Worm (Caenorhabditis elegans) whole organism, L1 larva: ENCODE data around the gene C50H2.5.
A peak's percentile ranks its signal among the peaks of the same experiment; 100 is the strongest.

Experiments
- F16B12.6 ChIP-seq: fragments of 150-350 bp; optimal IDR thresholded peaks from 2 replicates; lab custom pipeline; 2014; ENCODE audit warnings: missing biosample characterization, missing genetic modification characterization
- aha-1 ChIP-seq: fragments of 150-350 bp; optimal IDR thresholded peaks from 2 replicates; lab custom pipeline; 2014; ENCODE audit warnings: missing biosample characterization, missing genetic modification characterization
- blmp-1 ChIP-seq: fragments of 150-350 bp; optimal IDR thresholded peaks from 2 replicates; lab custom pipeline; 2014; ENCODE audit warnings: missing biosample characterization, missing genetic modification characterization
- ceh-90 ChIP-seq: sonication (generic microtip); optimal IDR thresholded peaks from 2 replicates; lab custom pipeline; 2016; ENCODE audit warnings: missing genetic modification characterization, missing compliant biosample characterization
- dsc-1 ChIP-seq: sonication (generic microtip); optimal IDR thresholded peaks from 2 replicates; lab custom pipeline; 2016; ENCODE audit warnings: mild to moderate bottlenecking, missing genetic modification characterization, missing compliant biosample characterization
- efl-1 ChIP-seq, 4 experiments: fragments of 150-350 bp; optimal IDR thresholded peaks in 3 of 4; peaks in 1 of 4; 1 replicate in 1 of 4; 2 replicates in 3 of 4; lab custom pipeline; 2014; ENCODE audit warnings: missing biosample characterization in 2 of 4, missing genetic modification characterization in 2 of 4, missing genetic modification reagents in 2 of 4
- egl-27 ChIP-seq, 2 experiments: fragments of 150-350 bp in 1 of 2; sonication (generic microtip); optimal IDR thresholded peaks; 3 replicates each; lab custom pipeline; 2017 to 2018; ENCODE audit warnings: missing biosample characterization in 2 of 2, missing genetic modification characterization in 2 of 2, missing genetic modification reagents in 2 of 2
- elt-2 ChIP-seq: sonication (generic microtip); optimal IDR thresholded peaks from 2 replicates; lab custom pipeline; 2016; ENCODE audit warnings: missing genetic modification characterization, mild to moderate bottlenecking, inconsistent platforms, missing compliant biosample characterization, missing genetic modification reagents
- elt-3 ChIP-seq, 6 experiments: fragments of 150-350 bp in 1 of 6; sonication (generic microtip); optimal IDR thresholded peaks; 2 replicates each; lab custom pipeline; 2017 to 2018; ENCODE audit warnings: missing biosample characterization in 6 of 6, missing genetic modification characterization in 6 of 6, inconsistent platforms in 1 of 6
- fkh-4 ChIP-seq: sonication (generic microtip); optimal IDR thresholded peaks from 2 replicates; lab custom pipeline; 2016; ENCODE audit warnings: missing compliant biosample characterization, missing genetic modification characterization, borderline replicate concordance
- fkh-8 ChIP-seq: sonication (generic microtip); optimal IDR thresholded peaks from 2 replicates; lab custom pipeline; 2016; ENCODE audit warnings: mild to moderate bottlenecking, missing genetic modification characterization, missing compliant biosample characterization
- fos-1 ChIP-seq: fragments of 150-350 bp; optimal IDR thresholded peaks from 2 replicates; lab custom pipeline; 2014; ENCODE audit warnings: missing biosample characterization, missing genetic modification characterization
- grh-1 ChIP-seq: fragments of 200-800 bp; sonication (Bioruptor generic); IDR thresholded peaks from 2 replicates; pipeline ENCODE4 v1.3.6; 2022; ENCODE audit warnings: missing genetic modification reagents, missing genetic modification characterization, missing compliant biosample characterization
- isw-1 ChIP-seq: fragments of 200-800 bp; sonication (Bioruptor generic); IDR thresholded peaks from 2 replicates; pipeline ENCODE4 v1.3.6; 2022; ENCODE audit warnings: missing genetic modification characterization, missing compliant biosample characterization
- jun-1 ChIP-seq: fragments of 150-350 bp; optimal IDR thresholded peaks from 2 replicates; lab custom pipeline; 2014; ENCODE audit warnings: missing biosample characterization, missing genetic modification reagents, missing genetic modification characterization
- lin-14 ChIP-seq: fragments of 200-800 bp; sonication (Bioruptor generic); optimal IDR thresholded peaks from 2 replicates; lab custom pipeline; 2018; ENCODE audit warnings: mild to moderate bottlenecking, missing genetic modification characterization, moderate library complexity, missing compliant biosample characterization
- lsy-2 ChIP-seq, 2 experiments: fragments of 150-350 bp; optimal IDR thresholded peaks; 2 replicates each; lab custom pipeline; 2014; ENCODE audit warnings: missing biosample characterization in 2 of 2, missing genetic modification characterization in 2 of 2
- mep-1 ChIP-seq: fragments of 150-350 bp; optimal IDR thresholded peaks from 2 replicates; lab custom pipeline; 2014; ENCODE audit warnings: missing biosample characterization, missing genetic modification characterization
- nhr-19 ChIP-seq: fragments of 200-800 bp; sonication (Bioruptor generic); conservative IDR thresholded peaks from 2 replicates; pipeline ENCODE4 v1.3.6; 2022; ENCODE audit warnings: missing genetic modification characterization, missing compliant biosample characterization
- nhr-20 ChIP-seq: sonication (generic microtip); optimal IDR thresholded peaks from 2 replicates; lab custom pipeline; 2016; ENCODE audit warnings: mild to moderate bottlenecking, missing genetic modification characterization, missing compliant biosample characterization
- nhr-28 ChIP-seq: fragments of 150-350 bp; optimal IDR thresholded peaks from 2 replicates; lab custom pipeline; 2014; ENCODE audit warnings: missing biosample characterization, missing genetic modification characterization
- nhr-47 ChIP-seq: sonication (generic microtip); optimal IDR thresholded peaks from 2 replicates; lab custom pipeline; 2016; ENCODE audit warnings: mild to moderate bottlenecking, missing genetic modification characterization, moderate library complexity, missing compliant biosample characterization
- nhr-71 ChIP-seq: sonication (generic microtip); optimal IDR thresholded peaks from 2 replicates; lab custom pipeline; 2016; ENCODE audit warnings: mild to moderate bottlenecking, missing genetic modification characterization, moderate library complexity, missing compliant biosample characterization
- nhr-77 ChIP-seq: fragments of 150-350 bp; optimal IDR thresholded peaks from 2 replicates; lab custom pipeline; 2014; ENCODE audit warnings: missing biosample characterization, missing genetic modification characterization
- nhr-85 ChIP-seq: sonication (generic microtip); peaks from one replicate; lab custom pipeline; 2016; ENCODE audit warnings: missing genetic modification characterization, inconsistent platforms, missing compliant biosample characterization
- pax-3 ChIP-seq: fragments of 200-800 bp; sonication (Bioruptor generic); optimal IDR thresholded peaks from 2 replicates; lab custom pipeline; 2018; ENCODE audit warnings: mild to moderate bottlenecking, missing genetic modification characterization, moderate library complexity, missing compliant biosample characterization
- rnt-1 ChIP-seq: sonication (generic microtip); optimal IDR thresholded peaks from 2 replicates; lab custom pipeline; 2016; ENCODE audit warnings: mild to moderate bottlenecking, missing genetic modification characterization, moderate library complexity, missing compliant biosample characterization
- snu-23 ChIP-seq: sonication (generic microtip); optimal IDR thresholded peaks from 2 replicates; lab custom pipeline; 2016; ENCODE audit warnings: missing genetic modification characterization, missing compliant biosample characterization
- sox-4 ChIP-seq: sonication (generic microtip); optimal IDR thresholded peaks from 2 replicates; lab custom pipeline; 2016; ENCODE audit warnings: missing genetic modification characterization, missing compliant biosample characterization
- sptf-1 ChIP-seq: fragments of 150-350 bp; optimal IDR thresholded peaks from 2 replicates; lab custom pipeline; 2014; ENCODE audit warnings: missing biosample characterization, missing genetic modification characterization
- swsn-7 ChIP-seq: sonication (generic microtip); optimal IDR thresholded peaks from 2 replicates; lab custom pipeline; 2016; ENCODE audit warnings: missing genetic modification characterization, missing compliant biosample characterization
- tbx-2 ChIP-seq: sonication (generic microtip); optimal IDR thresholded peaks from 2 replicates; lab custom pipeline; 2016; ENCODE audit warnings: missing genetic modification characterization, missing compliant biosample characterization
- unc-62 ChIP-seq: fragments of 150-350 bp; optimal IDR thresholded peaks from 2 replicates; lab custom pipeline; 2014; ENCODE audit warnings: missing biosample characterization, missing genetic modification reagents, missing genetic modification characterization
- xbp-1 ChIP-seq: sonication (generic microtip); optimal IDR thresholded peaks from 2 replicates; lab custom pipeline; 2016; ENCODE audit warnings: missing genetic modification characterization, missing compliant biosample characterization
- zag-1 ChIP-seq: fragments of 150-350 bp; optimal IDR thresholded peaks from 2 replicates; lab custom pipeline; 2014; ENCODE audit warnings: missing biosample characterization, missing genetic modification characterization
- zip-4 ChIP-seq: fragments of 200-800 bp; sonication (Bioruptor generic); optimal IDR thresholded peaks from 2 replicates; lab custom pipeline; 2018; ENCODE audit warnings: mild to moderate bottlenecking, missing genetic modification characterization, moderate library complexity, missing compliant biosample characterization
- ztf-4 ChIP-seq: fragments of 150-350 bp; optimal IDR thresholded peaks from 2 replicates; lab custom pipeline; 2014; ENCODE audit warnings: missing biosample characterization, missing genetic modification characterization

The C50H2.5 gene

DNA sequence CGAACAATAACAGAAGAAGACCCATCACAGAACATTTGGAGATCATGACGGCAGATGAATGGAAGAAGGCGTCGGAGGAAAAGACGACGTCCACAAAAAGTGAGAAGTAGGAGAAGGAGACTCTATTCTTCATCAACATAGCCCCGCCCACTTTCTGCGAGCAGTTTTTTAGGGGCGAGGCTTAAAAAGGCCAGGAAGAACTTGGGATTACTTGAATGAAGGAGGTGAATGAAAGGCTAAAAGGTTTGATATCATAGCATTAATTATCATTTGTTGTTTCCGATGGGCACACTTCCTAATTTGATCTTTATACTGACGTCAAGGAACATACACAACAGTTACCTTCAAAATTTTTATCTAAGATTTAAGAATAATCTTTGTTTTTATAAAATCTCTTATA lies 30.3 kb downstream of the C50H2.5 start, which contains the start of gene nlp-58:
nlp-58 (minus strand) TSS at position 101 of the 400 bp plus-strand sequence.
- TF ChIP-seq ztf-4 = no peak
- no peak for TF ChIP-seq fkh-8 (tag; lab: Kevin White, UChicago)
- TF ChIP-seq mep-1 = no peak
- no peak for TF ChIP-seq zip-4 (GFP tag; lab: Kevin White, UChicago)

ce11 chrV:9950861-9951260 lies 32.4 kb downstream of the C50H2.5 start, which contains the start of gene ttr-46:
ttr-46 (plus strand) TSS chrV:9951233.
- no peak for TF ChIP-seq pax-3 (tag; lab: Kevin White, UChicago)
- no peak for TF ChIP-seq aha-1
- no peak for TF ChIP-seq efl-1 (optimal IDR thresholded peaks at IDR 0.05; lab: Kevin White, UChicago)
- peak in 1 of 2 experiments; percentile 86 for TF ChIP-seq efl-1 (GFP tag; optimal IDR thresholded peaks at IDR 0.05 in 1 of 2; lab: Kevin White, UChicago)
- TF ChIP-seq isw-1 (GFP tag; lab: Robert Waterston, UW) = no peak
- TF ChIP-seq elt-2 (tag; lab: Kevin White, UChicago) = peak; percentile 7

ce11 chrV:9952396-9952795 lies 33.9 kb downstream of the C50H2.5 start, which contains the start of gene mam-5:
mam-5 (plus strand) TSS chrV:9952699.
- no peak for TF ChIP-seq efl-1 (optimal IDR thresholded peaks at IDR 0.05; lab: Kevin White, UChicago)
- TF ChIP-seq efl-1 (GFP tag; optimal IDR thresholded peaks at IDR 0.05 in 1 of 2; lab: Kevin White, UChicago) = peak in 1 of 2 experiments; percentile 24
- TF ChIP-seq zag-1 (tag; lab: Kevin White, UChicago) = no peak
- TF ChIP-seq F16B12.6 (tag; lab: Kevin White, UChicago) = no peak
- no peak for TF ChIP-seq nhr-77
- TF ChIP-seq nhr-28 (tag; lab: Kevin White, UChicago) = no peak
- no peak for TF ChIP-seq elt-3 (tag; optimal IDR thresholded peaks at IDR 0.05; lab: Kevin White, UChicago)
- no peak for TF ChIP-seq nhr-20 (tag; lab: Kevin White, UChicago)
- TF ChIP-seq zip-4 (GFP tag; lab: Kevin White, UChicago) = no peak
- peak; percentile 53 for TF ChIP-seq blmp-1 (tag; lab: Kevin White, UChicago)
- no peak for TF ChIP-seq nhr-47
- no peak for TF ChIP-seq lin-14
- TF ChIP-seq fos-1 (tag; lab: Kevin White, UChicago) = no peak
- TF ChIP-seq, all 84 proteins: peak for 2

DNA sequence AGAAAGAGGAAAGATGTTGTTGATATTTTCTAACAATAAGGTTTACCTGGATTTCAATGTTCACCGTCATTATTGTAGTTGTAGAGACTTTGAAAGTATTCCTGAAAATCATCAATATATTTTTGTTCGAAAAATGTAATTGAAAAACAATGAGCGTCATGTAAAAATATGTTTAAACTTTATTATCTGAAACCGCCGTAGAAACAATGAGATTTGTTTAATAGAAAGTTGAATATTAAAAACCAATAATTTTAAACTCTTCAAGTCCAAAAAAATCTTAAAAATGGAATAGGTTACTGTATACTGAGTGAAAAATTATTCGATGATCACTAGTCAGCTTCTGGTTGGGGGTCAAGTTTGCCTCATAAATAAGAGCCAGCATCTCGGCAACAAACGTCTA lies 39.7 kb downstream of the C50H2.5 start, which contains the start of gene anmt-3:
anmt-3 (minus strand) TSS at position 101 of the 400 bp plus-strand sequence.
- no peak for TF ChIP-seq nhr-47
- no peak for TF ChIP-seq unc-62 (GFP tag; lab: Kevin White, UChicago)
- TF ChIP-seq grh-1 (GFP tag; lab: Robert Waterston, UW) = no peak
- TF ChIP-seq sptf-1 (tag; lab: Kevin White, UChicago) = no peak
- no peak for TF ChIP-seq nhr-85 (tag; lab: Kevin White, UChicago)
- TF ChIP-seq nhr-19 (GFP tag; lab: Robert Waterston, UW) = no peak
- no peak for TF ChIP-seq efl-1 (optimal IDR thresholded peaks at IDR 0.05; lab: Kevin White, UChicago)
- TF ChIP-seq efl-1 (GFP tag; optimal IDR thresholded peaks at IDR 0.05 in 1 of 2; lab: Kevin White, UChicago) = peak in 1 of 2 experiments; percentile 25

- TF ChIP-seq grh-1 (GFP tag; lab: Robert Waterston, UW) = no peak
- TF ChIP-seq nhr-19 (GFP tag; lab: Robert Waterston, UW) = peak; percentile 46
- TF ChIP-seq tbx-2 (tag; lab: Kevin White, UChicago) = peak; percentile 56
- TF ChIP-seq fkh-4 = no peak
- TF ChIP-seq dsc-1 (tag; lab: Kevin White, UChicago) = peak; percentile 36
- TF ChIP-seq swsn-7 (tag; lab: Kevin White, UChicago) = no peak
- no peak for TF ChIP-seq egl-27 (tag; optimal IDR thresholded peaks at IDR 0.05; lab: Kevin White, UChicago)
- TF ChIP-seq sptf-1 (tag; lab: Kevin White, UChicago) = no peak
- TF ChIP-seq snu-23 = peak; percentile 50
- TF ChIP-seq xbp-1 (tag; lab: Kevin White, UChicago) = peak; percentile 2
- peak in 1 of 2 experiments; percentile 19 for TF ChIP-seq efl-1 (optimal IDR thresholded peaks at IDR 0.05; lab: Kevin White, UChicago)
- no peak for TF ChIP-seq efl-1 (GFP tag; optimal IDR thresholded peaks at IDR 0.05 in 1 of 2; lab: Kevin White, UChicago)
- TF ChIP-seq pax-3 (tag; lab: Kevin White, UChicago) = no peak
- TF ChIP-seq nhr-77 = peak; percentile 8
- peak; percentile 24 to 48 for TF ChIP-seq lsy-2 (tag; optimal IDR thresholded peaks at IDR 0.05; lab: Kevin White, UChicago)
- no peak for TF ChIP-seq ceh-90 (tag; lab: Kevin White, UChicago)
- TF ChIP-seq jun-1 = no peak
- TF ChIP-seq rnt-1 (tag; lab: Kevin White, UChicago) = peak; percentile 72
- TF ChIP-seq mep-1 = peak; percentile 29
- peak; percentile 75 for TF ChIP-seq lin-14
- TF ChIP-seq sox-4 (tag; lab: Kevin White, UChicago) = no peak
- peak; percentile 49 for TF ChIP-seq nhr-20 (tag; lab: Kevin White, UChicago)
- TF ChIP-seq nhr-71 = peak; percentile 77
Observed at ce11 chrV:9958654-9959053, 40.1 kb downstream of the C50H2.5 start.
